Worm (Caenorhabditis elegans): ENCODE data around the gene col-90.

DNA sequence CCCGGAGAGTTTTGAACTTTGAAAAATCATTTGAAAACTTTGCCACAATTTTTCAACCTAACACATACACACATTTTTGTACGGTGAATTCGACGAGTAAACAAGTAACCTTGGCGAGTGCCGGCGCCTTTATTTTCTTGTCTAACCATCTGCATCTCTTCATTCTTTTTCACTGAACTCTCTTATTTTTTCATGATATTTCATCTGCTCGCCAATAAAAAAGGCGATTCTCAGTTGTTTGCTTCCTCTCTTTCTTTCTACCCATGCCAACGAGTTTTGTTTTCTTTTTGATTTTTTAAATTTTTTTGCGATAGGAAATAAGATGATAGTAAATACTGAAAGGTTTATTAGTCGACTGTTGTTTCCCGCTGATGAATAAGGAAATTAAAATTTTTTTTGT lies 30.1 kb downstream of the col-90 start:
- TF ChIP-seq lim-6 (tag; optimal IDR thresholded peaks at IDR 0.05) (no peak), pha-4 (tag; optimal IDR thresholded peaks at IDR 0.05) (no peak), elt-2 (tag; optimal IDR thresholded peaks at IDR 0.05) (no peak), C38D4.7 (GFP tag; optimal IDR thresholded peaks at IDR 0.05) (no peak)
